Fruit fly (Drosophila melanogaster): ENCODE results near the gene Hipk.

The Hipk gene

DNA sequence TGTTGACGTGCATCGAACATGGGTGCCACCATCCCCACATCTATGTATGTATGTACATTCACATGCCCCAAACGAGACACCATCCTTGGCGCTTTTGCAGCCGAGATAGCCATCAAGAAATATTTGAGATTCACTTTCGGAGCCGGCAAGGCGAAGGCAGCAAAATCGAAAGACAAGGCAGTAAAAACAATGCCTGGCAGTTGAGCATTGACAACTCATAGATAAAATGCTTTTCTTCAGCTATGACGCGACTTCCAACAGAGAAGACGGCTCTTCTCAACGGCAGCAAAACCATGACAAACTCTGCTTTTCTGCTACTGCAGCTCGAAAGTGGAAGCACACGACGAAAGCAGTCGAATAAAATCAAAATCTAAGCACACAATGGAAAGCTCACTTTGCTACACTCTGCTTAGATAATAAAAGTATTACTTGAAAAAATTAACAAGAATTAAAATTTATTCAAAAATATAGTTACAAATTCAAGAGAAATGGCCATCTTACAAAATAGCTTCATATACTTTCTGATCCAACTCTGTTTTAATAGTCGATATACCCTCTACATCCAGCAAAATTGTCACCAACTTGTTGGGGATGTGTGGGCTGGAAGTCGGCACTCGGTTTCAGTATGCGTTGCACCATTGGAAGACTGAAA lies 25.8 kb upstream of the Hipk start (continued):
- TF ChIP-seq CG11456 (GFP tag; IDR thresholded peaks at IDR 0.05) (no peak), Asciz (GFP tag; optimal IDR thresholded peaks at IDR 0.05) (peak; percentile 64), Ravus (GFP tag; IDR thresholded peaks at IDR 0.05) (no peak), pb (GFP tag; optimal IDR thresholded peaks at IDR 0.05) (no peak), ap (GFP tag; IDR thresholded peaks at IDR 0.05) (no peak), CG5180 (GFP tag; optimal IDR thresholded peaks at IDR 0.05) (peak; percentile 41), Atf6 (GFP tag; IDR thresholded peaks at IDR 0.05) (no peak), stc (GFP tag; IDR thresholded peaks at IDR 0.05) (peak; percentile 58; the same call in 1 of the 2 replicates), Deaf1 (tag; optimal IDR thresholded peaks at IDR 0.05) (no peak), H2.0 (GFP tag; IDR thresholded peaks at IDR 0.05) (no peak), grn (GFP tag; optimal IDR thresholded peaks at IDR 0.05) (no peak)

DNA sequence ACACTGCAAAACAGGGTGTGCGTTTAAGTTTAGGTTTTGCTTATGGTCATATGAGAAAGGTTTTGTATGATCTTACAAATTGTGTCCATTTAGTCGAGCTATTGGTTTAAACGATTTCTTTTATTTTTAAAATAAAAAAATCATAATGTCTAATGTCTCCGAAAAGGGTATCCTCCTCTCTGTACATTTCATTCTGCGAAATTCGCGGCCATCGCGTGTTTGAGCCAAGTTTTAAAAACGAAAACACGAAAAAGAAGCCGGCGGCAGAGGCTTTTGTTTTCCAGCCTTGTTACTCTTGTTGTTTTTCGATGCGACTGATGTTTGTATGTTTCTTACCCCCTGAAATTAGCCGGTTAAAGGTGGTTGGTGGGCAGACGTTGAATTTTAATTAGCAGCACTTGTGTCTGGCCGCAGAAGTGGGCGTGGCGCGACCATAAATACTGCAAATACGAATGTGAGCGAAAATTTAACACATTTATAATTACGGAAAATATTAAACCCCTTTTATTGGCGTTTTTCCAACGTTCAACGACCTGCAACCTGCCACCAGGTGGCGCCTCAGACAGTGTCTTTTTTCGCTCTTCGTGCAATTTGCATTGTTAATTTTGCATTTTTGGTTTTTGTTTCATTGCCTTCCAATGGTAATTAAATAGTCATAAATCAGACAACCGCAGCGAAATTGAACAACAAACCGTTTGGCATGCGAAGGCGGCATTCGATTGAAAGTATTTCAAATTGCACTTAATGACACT lies 22.2 kb upstream of the Hipk start:
- TF ChIP-seq HLHmδ (GFP tag; optimal IDR thresholded peaks at IDR 0.05) (no peak), pfk (GFP tag; optimal IDR thresholded peaks at IDR 0.05) (no peak), D19B (GFP tag; optimal IDR thresholded peaks at IDR 0.05) (peak; percentile 32), Sox102F (GFP tag; optimal IDR thresholded peaks at IDR 0.05) (peak; percentile 9), CG32532 (GFP tag; IDR thresholded peaks at IDR 0.05) (peak; percentile 26; the same call in 1 of the 2 replicates), CG14965 (GFP tag; optimal IDR thresholded peaks at IDR 0.05; ENCODE audit: borderline replicate concordance) (peak; percentile 1), CG4854 (GFP tag; optimal IDR thresholded peaks at IDR 0.05) (no peak), eve (GFP tag; optimal IDR thresholded peaks at IDR 0.05) (peak in 1 of 2 experiments; percentile 19), row (GFP tag; IDR thresholded peaks at IDR 0.05) (peak; percentile 31; the same call in 1 of the 3 replicates), Rfx (GFP tag; IDR thresholded peaks at IDR 0.05) (peak; percentile 21), CG12769 (tag; optimal IDR thresholded peaks at IDR 0.05) (no peak), CG11504 (tag; optimal IDR thresholded peaks at IDR 0.05) (peak; percentile 24), CTCF (GFP tag; optimal IDR thresholded peaks at IDR 0.05) (peak; percentile 84), CG2120 (GFP tag; optimal IDR thresholded peaks at IDR 0.05) (peak; percentile 18)

DNA sequence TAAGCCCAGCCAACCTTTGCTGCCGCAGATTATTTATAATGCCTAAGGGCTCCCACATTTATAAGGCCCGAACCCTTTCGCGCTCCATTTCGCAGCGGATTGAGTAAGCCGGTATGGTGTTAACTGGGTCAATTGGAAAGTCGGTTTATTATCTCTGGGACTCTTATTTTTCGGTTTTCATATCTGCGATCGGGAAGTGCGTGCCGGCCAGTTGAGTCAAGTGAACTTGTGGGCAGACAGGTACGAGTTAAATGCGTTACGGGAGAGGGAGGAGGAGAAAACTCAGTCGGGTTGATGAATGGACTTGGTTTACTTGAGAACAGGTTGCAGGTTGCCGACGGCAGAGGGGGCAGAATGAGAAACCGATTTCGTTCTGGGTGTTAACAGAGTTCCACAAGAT lies 18.6 kb upstream of the Hipk start:
- no peak for TF ChIP-seq ro (GFP tag; IDR thresholded peaks at IDR 0.05)
- TF ChIP-seq CG12219 (GFP tag; optimal IDR thresholded peaks at IDR 0.05): no peak
- no peak for TF ChIP-seq grau (tag; optimal IDR thresholded peaks at IDR 0.05)
- TF ChIP-seq Blimp-1 (GFP tag; optimal IDR thresholded peaks at IDR 0.05): peak; percentile 12
- TF ChIP-seq TFAM (GFP tag; optimal IDR thresholded peaks at IDR 0.05): no peak
- no peak for TF ChIP-seq CG10959 (GFP tag; IDR thresholded peaks at IDR 0.05)
- TF ChIP-seq Eip74EF (GFP tag; optimal IDR thresholded peaks at IDR 0.05): no peak
- TF ChIP-seq Ets65A (GFP tag): peak; percentile 41
- TF ChIP-seq slbo (GFP tag; IDR thresholded peaks at IDR 0.05): 0 out of 2 replicates have a peak, but pooled peaks have one; percentile 12
- peak; percentile 54; the same call in 1 of the 2 replicates for TF ChIP-seq CG16779 (GFP tag; IDR thresholded peaks at IDR 0.05)
- no peak for TF ChIP-seq Tbp (GFP tag; optimal IDR thresholded peaks at IDR 0.05)
- TF ChIP-seq vfl (GFP tag; optimal IDR thresholded peaks at IDR 0.05): no peak
- peak; percentile 32; the same call in 1 of the 2 replicates for TF ChIP-seq crol (GFP tag; IDR thresholded peaks at IDR 0.05)
- no peak for TF ChIP-seq wek (GFP tag; optimal IDR thresholded peaks at IDR 0.05)
- no peak for TF ChIP-seq mirr (GFP tag; optimal IDR thresholded peaks at IDR 0.05)
- TF ChIP-seq CG11723 (GFP tag; optimal IDR thresholded peaks at IDR 0.05): no peak
- no peak for TF ChIP-seq GATAe (GFP tag; conservative IDR thresholded peaks at IDR 0.05)
- TF ChIP-seq caup (GFP tag; optimal IDR thresholded peaks at IDR 0.05; ENCODE audit: severe bottlenecking): no peak

Data from whole organism, embryonic.